Worm (Caenorhabditis elegans) whole organism, early embryonic: ENCODE data around the gene R05H5.7.

Source experiments
- B0310.2 ChIP-seq: sonication (generic microtip); optimal IDR thresholded peaks from 2 replicates; lab custom pipeline; 2016; ENCODE audit warnings: mild to moderate bottlenecking, missing genetic modification characterization, missing compliant biosample characterization
- F13C5.2 ChIP-seq: sonication (generic microtip); optimal IDR thresholded peaks from 2 replicates; lab custom pipeline; 2017; ENCODE audit warnings: mild to moderate bottlenecking, missing genetic modification characterization, inconsistent platforms, missing compliant biosample characterization
- aly-1 ChIP-seq: sonication (generic microtip); optimal IDR thresholded peaks from 2 replicates; lab custom pipeline; 2016; ENCODE audit warnings: missing genetic modification characterization, missing compliant biosample characterization
- ama-1 ChIP-seq: fragments of 150-350 bp; optimal IDR thresholded peaks from 2 replicates; lab custom pipeline; 2014
- ceh-13 ChIP-seq: fragments of 200-800 bp; sonication (Bioruptor generic); optimal IDR thresholded peaks from 2 replicates; lab custom pipeline; 2018; ENCODE audit warnings: mild to moderate bottlenecking, missing genetic modification characterization, missing compliant biosample characterization
- ceh-36 ChIP-seq: sonication (generic microtip); optimal IDR thresholded peaks from 2 replicates; lab custom pipeline; 2016; ENCODE audit warnings: missing genetic modification characterization, inconsistent platforms, missing compliant biosample characterization
- ets-7 ChIP-seq: sonication (generic microtip); optimal IDR thresholded peaks from 2 replicates; lab custom pipeline; 2016; ENCODE audit warnings: missing genotype, missing genetic modification characterization, missing compliant biosample characterization
- flt-1 ChIP-seq: fragments of 200-800 bp; sonication (Bioruptor generic); IDR thresholded peaks from 2 replicates; pipeline ENCODE4 v1.3.6; 2022; ENCODE audit warnings: missing genetic modification characterization, missing compliant biosample characterization
- hmbx-1 ChIP-seq: sonication (generic microtip); optimal IDR thresholded peaks from 2 replicates; lab custom pipeline; 2016; ENCODE audit warnings: mild to moderate bottlenecking, missing genetic modification characterization, missing compliant biosample characterization
- hmg-4 ChIP-seq: fragments of 200-800 bp; sonication (Bioruptor generic); optimal IDR thresholded peaks from 2 replicates; lab custom pipeline; 2018; ENCODE audit warnings: mild to moderate bottlenecking, missing genetic modification characterization, missing compliant biosample characterization
- hnd-1 ChIP-seq: sonication (generic microtip); optimal IDR thresholded peaks from 2 replicates; lab custom pipeline; 2016; ENCODE audit warnings: missing genetic modification characterization, missing compliant biosample characterization
- pes-1 ChIP-seq: fragments of 200-800 bp; sonication (Bioruptor generic); IDR thresholded peaks from 2 replicates; pipeline ENCODE4 v1.3.6; 2022; ENCODE audit warnings: missing genetic modification reagents, missing genetic modification characterization, missing compliant biosample characterization
- scrt-1 ChIP-seq: fragments of 200-800 bp; sonication (Bioruptor generic); IDR thresholded peaks from 2 replicates; pipeline ENCODE4 v1.3.6; 2022; ENCODE audit warnings: missing genetic modification characterization, missing compliant biosample characterization
- sea-1 ChIP-seq: fragments of 200-800 bp; sonication (Bioruptor generic); conservative IDR thresholded peaks from 2 replicates; pipeline ENCODE4 v1.3.6; 2022; ENCODE audit warnings: missing genetic modification characterization, missing compliant biosample characterization
- tbx-11 ChIP-seq: fragments of 200-800 bp; sonication (Bioruptor generic); IDR thresholded peaks from 2 replicates; pipeline ENCODE4 v1.3.6; 2022; ENCODE audit warnings: missing genetic modification characterization, missing compliant biosample characterization
- tbx-37 ChIP-seq: fragments of 200-800 bp; sonication (Bioruptor generic); conservative IDR thresholded peaks from 2 replicates; pipeline ENCODE4 v1.3.6; 2022; ENCODE audit warnings: missing genetic modification reagents, missing genetic modification characterization, missing compliant biosample characterization
- tra-4 ChIP-seq: sonication (generic microtip); optimal IDR thresholded peaks from 2 replicates; lab custom pipeline; 2017; ENCODE audit warnings: missing genetic modification characterization, missing compliant biosample characterization

R05H5.7 gene

DNA sequence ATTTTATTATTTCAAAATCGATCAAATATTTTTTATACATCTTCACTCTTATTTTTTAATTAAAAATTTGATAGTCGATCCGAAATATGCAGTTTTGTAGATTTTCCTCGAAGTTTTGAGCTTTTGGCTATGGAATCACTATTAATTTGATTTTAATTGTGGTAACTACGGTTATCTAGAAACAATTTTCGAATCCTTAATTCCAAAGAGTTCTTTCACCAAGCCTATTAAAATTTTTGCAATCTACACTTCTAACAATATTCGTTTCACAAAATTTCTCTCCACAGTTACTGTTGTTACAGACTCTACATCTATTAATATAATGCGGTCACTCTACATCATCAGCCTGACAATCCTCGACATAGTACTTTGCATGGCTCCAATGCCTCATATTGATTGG is at the start of gene R05H5.7:
Gene R05H5.7, plus strand, starts transcription at position 301 of the 400 bp plus-strand sequence.
- TF ChIP-seq F13C5.2 (tag; lab: Kevin White, UChicago) (no peak), hmbx-1 (tag; lab: Kevin White, UChicago) (no peak), pes-1 (no peak), ceh-36 (tag; lab: Kevin White, UChicago) (no peak), tbx-11 (GFP tag; lab: Robert Waterston, UW) (no peak), hnd-1 (tag; lab: Kevin White, UChicago) (no peak), ets-7 (tag; lab: Kevin White, UChicago) (no peak), ceh-13 (GFP tag; lab: Kevin White, UChicago) (no peak), tra-4 (no peak), aly-1 (no peak)

DNA sequence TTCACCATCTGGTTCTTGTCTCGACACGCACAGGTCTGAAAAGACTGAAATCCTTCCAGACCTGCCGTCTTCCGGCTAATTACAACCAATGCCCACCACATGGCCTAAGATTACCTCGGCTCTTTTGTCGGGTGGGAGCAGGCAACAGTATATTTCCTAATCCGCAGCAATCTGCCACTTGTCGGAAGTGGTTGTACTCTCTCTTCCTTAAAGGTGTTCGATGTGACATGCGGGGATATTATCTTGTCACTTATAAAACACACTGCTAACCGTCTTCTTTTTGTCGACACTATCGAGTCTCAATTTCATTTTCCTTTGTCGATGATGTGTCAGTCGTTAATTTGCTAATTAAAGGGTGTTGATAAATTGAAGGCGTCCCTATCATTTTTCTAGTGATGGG is 48.2 kb upstream of the R05H5.7 start, which contains the start of gene F27E5.3:
Gene F27E5.3, minus strand, starts transcription at position 101 of the 400 bp plus-strand sequence.
- no peak for TF ChIP-seq pes-1
- no peak for TF ChIP-seq tbx-11 (GFP tag; lab: Robert Waterston, UW)
- TF ChIP-seq B0310.2 (tag; lab: Kevin White, UChicago): no peak
- no peak for TF ChIP-seq tra-4
- TF ChIP-seq sea-1 (GFP tag; lab: Robert Waterston, UW): no peak
- no peak for TF ChIP-seq F13C5.2 (tag; lab: Kevin White, UChicago)
- TF ChIP-seq hmbx-1 (tag; lab: Kevin White, UChicago): no peak
- no peak for TF ChIP-seq hmg-4
- no peak for TF ChIP-seq ets-7 (tag; lab: Kevin White, UChicago)
- no peak for TF ChIP-seq ceh-36 (tag; lab: Kevin White, UChicago)
- TF ChIP-seq hnd-1 (tag; lab: Kevin White, UChicago): no peak
- no peak for TF ChIP-seq flt-1 (GFP tag; lab: Robert Waterston, UW)
- no peak for TF ChIP-seq ama-1 (lab: Kevin White, UChicago)

DNA sequence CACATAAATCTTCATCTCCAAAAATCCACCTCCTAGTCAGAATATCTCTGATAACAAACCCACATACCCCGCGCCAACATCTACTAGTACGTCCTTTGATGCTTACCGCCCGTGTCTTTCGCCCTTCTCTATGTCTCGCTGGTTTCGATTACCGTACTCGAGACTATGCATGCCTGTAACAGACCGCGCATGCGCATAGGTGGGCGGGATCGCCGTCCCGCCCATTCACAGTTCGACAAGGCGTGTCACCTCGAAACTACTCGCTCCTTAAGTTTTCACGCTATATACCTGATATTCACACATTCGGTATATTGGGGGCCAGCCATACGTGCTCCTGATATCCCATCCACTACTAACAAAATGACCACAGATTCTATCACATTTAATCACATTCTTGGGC is 45.8 kb upstream of the R05H5.7 start, which contains the start of gene pax-3:
Gene pax-3, plus strand, starts transcription at position 83 of the 400 bp plus-strand sequence.
- no peak for TF ChIP-seq F13C5.2 (tag; lab: Kevin White, UChicago)
- no peak for TF ChIP-seq flt-1 (GFP tag; lab: Robert Waterston, UW)
- TF ChIP-seq ama-1 (lab: Kevin White, UChicago): no peak
- no peak for TF ChIP-seq tra-4
- TF ChIP-seq ets-7 (tag; lab: Kevin White, UChicago): no peak
- TF ChIP-seq ceh-13 (GFP tag; lab: Kevin White, UChicago): no peak
- TF ChIP-seq hmbx-1 (tag; lab: Kevin White, UChicago): no peak
- no peak for TF ChIP-seq tbx-11 (GFP tag; lab: Robert Waterston, UW)
- no peak for TF ChIP-seq pes-1
- TF ChIP-seq B0310.2 (tag; lab: Kevin White, UChicago): no peak
- TF ChIP-seq tbx-37 (GFP tag; lab: Robert Waterston, UW): no peak
- no peak for TF ChIP-seq scrt-1

DNA sequence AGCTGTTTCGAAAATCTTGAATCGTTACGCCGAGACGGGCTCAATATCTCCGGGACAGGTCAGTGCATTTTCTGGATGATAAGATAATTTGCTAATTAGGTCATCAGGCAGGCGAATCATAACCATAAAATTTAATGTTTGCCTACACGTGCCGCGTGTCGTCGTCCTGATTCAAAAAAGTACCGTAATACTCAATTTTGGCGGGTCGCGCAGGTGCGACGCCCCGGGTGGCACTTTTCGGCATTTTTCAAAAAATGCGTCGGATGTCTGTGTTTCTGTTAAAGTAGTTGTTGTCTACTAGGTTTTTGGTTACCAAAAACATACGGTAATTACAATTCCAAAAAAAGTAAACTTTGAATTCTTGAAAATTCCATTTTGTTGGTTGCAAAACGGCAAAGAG is 44.8 kb upstream of the R05H5.7 start:
- TF ChIP-seq tbx-11 (GFP tag; lab: Robert Waterston, UW) (no peak), ceh-36 (tag; lab: Kevin White, UChicago) (no peak), pes-1 (no peak), ceh-13 (GFP tag; lab: Kevin White, UChicago) (no peak)

DNA sequence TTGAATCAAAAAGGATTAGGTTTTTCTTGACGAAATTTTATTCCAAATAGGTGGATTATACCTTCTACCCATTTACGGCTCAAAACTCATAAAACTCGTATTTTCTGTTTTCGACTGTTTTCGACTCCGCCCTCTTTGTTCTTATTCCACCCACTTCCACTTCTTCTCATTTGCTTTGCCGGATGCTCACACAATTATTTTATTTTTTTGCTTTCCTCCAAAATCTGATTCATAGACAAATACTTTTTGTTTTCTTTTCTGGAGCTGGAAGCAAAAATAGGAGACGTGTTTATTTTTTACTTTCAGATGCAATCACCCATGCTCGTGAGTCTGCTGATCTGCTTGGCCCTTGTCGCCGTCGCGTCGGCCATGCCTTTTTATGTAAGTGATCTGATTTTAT is 37.2 kb upstream of the R05H5.7 start, which contains the start of gene nlp-63:
Gene nlp-63, plus strand, starts transcription at position 301 of the 400 bp plus-strand sequence.
- TF ChIP-seq F13C5.2 (tag; lab: Kevin White, UChicago): no peak
- no peak for TF ChIP-seq tra-4
- no peak for TF ChIP-seq ets-7 (tag; lab: Kevin White, UChicago)
- no peak for TF ChIP-seq ceh-36 (tag; lab: Kevin White, UChicago)
- no peak for TF ChIP-seq ceh-13 (GFP tag; lab: Kevin White, UChicago)
- no peak for TF ChIP-seq sea-1 (GFP tag; lab: Robert Waterston, UW)
- TF ChIP-seq ama-1 (lab: Kevin White, UChicago): no peak
- TF ChIP-seq scrt-1: no peak
- no peak for TF ChIP-seq tbx-11 (GFP tag; lab: Robert Waterston, UW)
- TF ChIP-seq tbx-37 (GFP tag; lab: Robert Waterston, UW): no peak
- no peak for TF ChIP-seq pes-1
- no peak for TF ChIP-seq hnd-1 (tag; lab: Kevin White, UChicago)
- TF ChIP-seq B0310.2 (tag; lab: Kevin White, UChicago): no peak
- no peak for TF ChIP-seq hmg-4
- no peak for TF ChIP-seq hmbx-1 (tag; lab: Kevin White, UChicago)
- TF ChIP-seq aly-1: no peak
- TF ChIP-seq flt-1 (GFP tag; lab: Robert Waterston, UW): no peak

DNA sequence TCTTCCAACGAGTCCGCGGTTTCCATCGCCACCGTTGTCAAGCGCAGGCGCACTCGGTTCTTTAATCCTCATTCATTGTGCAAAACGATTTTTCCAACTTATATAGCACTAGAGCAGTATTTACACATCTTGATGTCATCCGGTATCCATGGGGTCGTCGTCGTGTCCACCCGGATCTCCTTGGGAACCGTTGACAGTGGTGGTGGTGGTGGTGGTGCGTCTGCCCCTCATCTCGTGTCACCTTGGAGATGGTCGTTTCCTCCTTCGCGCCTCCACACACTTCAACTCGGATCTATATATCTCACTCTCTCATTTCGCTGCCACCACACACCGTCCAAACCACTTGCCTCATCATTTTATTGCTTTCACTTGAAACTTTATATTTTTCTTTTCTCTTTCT is 29.5 kb upstream of the R05H5.7 start:
- TF ChIP-seq hnd-1 (tag; lab: Kevin White, UChicago): no peak
- peak; percentile 50; the same call in 1 of the 2 replicates for TF ChIP-seq tbx-11 (GFP tag; lab: Robert Waterston, UW)

DNA sequence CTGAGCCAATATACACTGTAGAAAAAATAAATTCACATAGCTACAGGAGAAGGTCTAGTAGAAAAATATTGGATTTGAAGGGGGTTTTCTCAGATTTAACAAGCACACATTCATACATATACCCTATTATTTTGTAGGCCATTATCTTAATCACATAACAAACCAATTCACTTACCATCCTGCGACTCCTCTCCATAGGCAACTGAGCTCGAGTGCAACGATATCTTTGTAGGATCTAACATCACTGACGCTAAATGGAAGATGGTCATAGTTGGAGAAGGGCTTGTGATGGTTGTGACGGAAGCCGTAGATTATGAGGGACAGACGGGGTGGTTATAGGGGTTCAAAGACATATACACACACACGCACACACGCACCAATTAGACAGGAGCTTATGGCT is 28.2 kb upstream of the R05H5.7 start:
- TF ChIP-seq aly-1: no peak
- TF ChIP-seq tbx-37 (GFP tag; lab: Robert Waterston, UW): no peak
- no peak for TF ChIP-seq scrt-1
- no peak for TF ChIP-seq flt-1 (GFP tag; lab: Robert Waterston, UW)
- no peak for TF ChIP-seq ets-7 (tag; lab: Kevin White, UChicago)
- no peak for TF ChIP-seq hmbx-1 (tag; lab: Kevin White, UChicago)
- no peak for TF ChIP-seq F13C5.2 (tag; lab: Kevin White, UChicago)
- no peak for TF ChIP-seq tra-4
- no peak for TF ChIP-seq ceh-36 (tag; lab: Kevin White, UChicago)
- TF ChIP-seq hmg-4: no peak
- TF ChIP-seq B0310.2 (tag; lab: Kevin White, UChicago): no peak
- TF ChIP-seq tbx-11 (GFP tag; lab: Robert Waterston, UW): no peak
- TF ChIP-seq sea-1 (GFP tag; lab: Robert Waterston, UW): no peak
- no peak for TF ChIP-seq ama-1 (lab: Kevin White, UChicago)
- no peak for TF ChIP-seq ceh-13 (GFP tag; lab: Kevin White, UChicago)
- no peak for TF ChIP-seq pes-1
- no peak for TF ChIP-seq hnd-1 (tag; lab: Kevin White, UChicago)
